Fruit fly (Drosophila melanogaster) Kc167 (cell line): ENCODE measurements around the gene CG8563.

Experiments
- Myc ChIP-seq: fragments of >200 bp; optimal IDR thresholded peaks from 2 replicates; lab custom pipeline; 2017; ENCODE audit warnings: missing external identifiers
- Sin3A ChIP-seq: fragments of >200 bp; optimal IDR thresholded peaks from 2 replicates; lab custom pipeline; 2018; ENCODE audit warnings: missing external identifiers
- h ChIP-seq: fragments of >200 bp; optimal IDR thresholded peaks from 3 replicates; lab custom pipeline; 2018; ENCODE audit warnings: missing external identifiers
- insv ChIP-seq: fragments of >200 bp; optimal IDR thresholded peaks from 3 replicates; lab custom pipeline; 2018; ENCODE audit warnings: missing external identifiers
- psq ChIP-seq: fragments of >200 bp; optimal IDR thresholded peaks from 2 replicates; lab custom pipeline; 2017; ENCODE audit warnings: missing external identifiers
- ttk ChIP-seq: sonication (Bioruptor generic); optimal IDR thresholded peaks from 2 replicates; lab custom pipeline; 2017; ENCODE audit warnings: missing external identifiers

Gene CG8563

dm6 chr3L:7397979-7398378, 7.4 kb downstream of the CG8563 start, which contains the start of gene CG8562:
CG8562 (plus strand) TSS chr3L:7398285.
- TF ChIP-seq Myc = no peak
- no peak for TF ChIP-seq ttk (lab: Kevin White, UChicago)
- no peak for TF ChIP-seq insv
- no peak for TF ChIP-seq psq (lab: Kevin White, UChicago)
- no peak for TF ChIP-seq h (lab: Kevin White, UChicago)
- TF ChIP-seq Sin3A = no peak

- TF ChIP-seq Myc (no peak), Sin3A (no peak), insv (no peak), psq (lab: Kevin White, UChicago) (no peak), ttk (lab: Kevin White, UChicago) (no peak), h (lab: Kevin White, UChicago) (no peak)
Measured at dm6 chr3L:7399770-7400169, 9.2 kb downstream of the CG8563 start, which contains the start of gene CG18417. CG18417 (plus strand) TSS chr3L:7400070.

- TF ChIP-seq insv = no peak
Measured at dm6 chr3L:7401972-7402371, 11.4 kb downstream of the CG8563 start.

dm6 chr3L:7404081-7404480, 13.5 kb downstream of the CG8563 start, which contains the start of gene CG8560:
CG8560 (minus strand) TSS chr3L:7404181.
- no peak for TF ChIP-seq Sin3A
- no peak for TF ChIP-seq Myc
- no peak for TF ChIP-seq ttk (lab: Kevin White, UChicago)
- TF ChIP-seq psq (lab: Kevin White, UChicago) = no peak
- no peak for TF ChIP-seq h (lab: Kevin White, UChicago)
- TF ChIP-seq insv = no peak

- no peak for TF ChIP-seq Sin3A
- no peak for TF ChIP-seq ttk (lab: Kevin White, UChicago)
- TF ChIP-seq h (lab: Kevin White, UChicago) = no peak
- no peak for TF ChIP-seq insv
- TF ChIP-seq Myc = no peak
- TF ChIP-seq psq (lab: Kevin White, UChicago) = no peak
Measured at dm6 chr3L:7422578-7422977, 32.0 kb downstream of the CG8563 start.

dm6 chr3L:7423517-7423916, 33.0 kb downstream of the CG8563 start, which contains the start of gene CG42458:
CG42458 (plus strand) TSS chr3L:7423827.
- TF ChIP-seq ttk (lab: Kevin White, UChicago) = no peak
- TF ChIP-seq psq (lab: Kevin White, UChicago) = no peak
- no peak for TF ChIP-seq Myc
- TF ChIP-seq Sin3A = no peak
- TF ChIP-seq h (lab: Kevin White, UChicago) = no peak
- TF ChIP-seq insv = no peak

- no peak for TF ChIP-seq insv
- no peak for TF ChIP-seq psq (lab: Kevin White, UChicago)
- TF ChIP-seq Sin3A = no peak
- TF ChIP-seq ttk (lab: Kevin White, UChicago) = no peak
- no peak for TF ChIP-seq h (lab: Kevin White, UChicago)
- no peak for TF ChIP-seq Myc
Measured at dm6 chr3L:7432265-7432664, 41.7 kb downstream of the CG8563 start.

- TF ChIP-seq insv = no peak
- TF ChIP-seq Myc = no peak
- no peak for TF ChIP-seq h (lab: Kevin White, UChicago)
- TF ChIP-seq ttk (lab: Kevin White, UChicago) = no peak
- TF ChIP-seq Sin3A = no peak
- TF ChIP-seq psq (lab: Kevin White, UChicago) = no peak
Measured at dm6 chr3L:7432811-7433324, 42.3 kb downstream of the CG8563 start.

dm6 chr3L:7433325-7433827, 42.8 kb downstream of the CG8563 start:
- no peak for TF ChIP-seq insv
- TF ChIP-seq psq (lab: Kevin White, UChicago) = no peak
- TF ChIP-seq Sin3A = no peak
- no peak for TF ChIP-seq Myc
- TF ChIP-seq h (lab: Kevin White, UChicago) = no peak
- no peak for TF ChIP-seq ttk (lab: Kevin White, UChicago)

- TF ChIP-seq Myc (no peak), h (lab: Kevin White, UChicago) (no peak), psq (lab: Kevin White, UChicago) (no peak), insv (no peak), Sin3A (no peak), ttk (lab: Kevin White, UChicago) (no peak)
Measured at dm6 chr3L:7434198-7434597, 43.7 kb downstream of the CG8563 start.

- TF ChIP-seq ttk (lab: Kevin White, UChicago) (no peak), Myc (no peak), insv (no peak), h (lab: Kevin White, UChicago) (no peak), Sin3A (no peak), psq (lab: Kevin White, UChicago) (no peak)
Measured at dm6 chr3L:7434715-7435653, 44.4 kb downstream of the CG8563 start, which contains the start of gene Rac2. Rac2 (minus strand) TSS chr3L:7435190.

- TF ChIP-seq Sin3A = no peak
- no peak for TF ChIP-seq Myc
- TF ChIP-seq insv = no peak
- TF ChIP-seq psq (lab: Kevin White, UChicago) = no peak
- no peak for TF ChIP-seq h (lab: Kevin White, UChicago)
- TF ChIP-seq ttk (lab: Kevin White, UChicago) = no peak
Measured at dm6 chr3L:7437366-7437765, 46.8 kb downstream of the CG8563 start, which contains the start of gene CG14835. CG14835 (minus strand) TSS chr3L:7437466.
